Fruit fly (Drosophila melanogaster) whole organism: ENCODE results near the gene PH4alphaPV.

Source experiments
- pan ChIP-seq: fragments of >200 bp; optimal IDR thresholded peaks from 2 replicates; lab custom pipeline; 2017
- psq ChIP-seq: fragments of >200 bp; optimal IDR thresholded peaks from 2 replicates; lab custom pipeline; 2017

DNA sequence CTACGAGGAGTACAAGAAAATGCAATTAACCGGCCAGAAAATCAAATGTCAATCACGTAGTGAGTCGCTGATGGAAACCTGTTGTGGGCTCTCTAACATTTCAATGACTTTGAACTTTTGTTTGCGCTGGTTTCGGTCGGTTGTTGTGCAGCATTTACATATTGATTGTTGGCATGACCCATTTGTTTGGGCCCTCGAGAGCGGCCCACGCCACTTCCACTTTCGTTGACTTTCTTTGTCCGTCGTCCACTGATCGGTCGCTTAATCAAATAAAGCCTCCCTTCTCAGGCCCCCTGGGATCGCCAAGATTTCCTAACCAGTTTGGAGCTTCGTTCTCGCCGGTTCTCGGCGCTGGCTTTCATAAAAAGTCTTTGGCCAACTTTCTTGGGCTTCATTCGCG is 41.9 kb upstream of the PH4alphaPV start, which contains the start of gene Spn100A:
- TF ChIP-seq pan (lab: Kevin White, UChicago) = no peak
- no peak for TF ChIP-seq psq
